Worm (Caenorhabditis elegans) whole organism, young adult: ENCODE data around the gene F28H6.6.

Experiments
- B0261.1 ChIP-seq: sonication (generic microtip); optimal IDR thresholded peaks from 2 replicates; lab custom pipeline; 2016; ENCODE audit warnings: mild to moderate bottlenecking, missing genetic modification characterization, moderate library complexity, missing compliant biosample characterization
- T07F8.4 ChIP-seq: sonication (generic microtip); optimal IDR thresholded peaks from 2 replicates; lab custom pipeline; 2016; ENCODE audit warnings: mild to moderate bottlenecking, missing genetic modification characterization, moderate library complexity, missing compliant biosample characterization
- Y67H2A.10 ChIP-seq: fragments of 200-800 bp; sonication (Bioruptor generic); conservative IDR thresholded peaks from 2 replicates; pipeline ENCODE4 v1.3.6; 2022; ENCODE audit warnings: missing genetic modification reagents, missing genetic modification characterization, missing compliant biosample characterization
- ama-1 ChIP-seq, 3 experiments: fragments of 150-350 bp in 1 of 3; sonication (generic microtip) in 2 of 3; optimal IDR thresholded peaks; 2 replicates each; lab custom pipeline; 2014 to 2018; ENCODE audit warnings: missing biosample characterization in 2 of 3, missing genetic modification characterization in 2 of 3, missing genetic modification reagents in 2 of 3
- attf-6 ChIP-seq: fragments of 200-800 bp; sonication (Bioruptor generic); IDR thresholded peaks from 2 replicates; pipeline ENCODE4 v1.3.6; 2022; ENCODE audit warnings: missing genetic modification reagents, missing genetic modification characterization, missing compliant biosample characterization
- fkh-3 ChIP-seq: sonication (generic microtip); optimal IDR thresholded peaks from 2 replicates; lab custom pipeline; 2016; ENCODE audit warnings: mild to moderate bottlenecking, missing genetic modification characterization, missing compliant biosample characterization
- hlh-26 ChIP-seq: fragments of 200-800 bp; sonication (Bioruptor generic); conservative IDR thresholded peaks from 2 replicates; pipeline ENCODE4 v1.3.6; 2022; ENCODE audit warnings: missing genetic modification reagents, missing genetic modification characterization, missing compliant biosample characterization
- nhr-90 ChIP-seq: sonication (generic microtip); optimal IDR thresholded peaks from 2 replicates; lab custom pipeline; 2016; ENCODE audit warnings: missing genotype, mild to moderate bottlenecking, missing genetic modification characterization, missing compliant biosample characterization
- sea-2 ChIP-seq: fragments of 200-800 bp; sonication (Bioruptor generic); IDR thresholded peaks from 2 replicates; pipeline ENCODE4 v1.3.6; 2022; ENCODE audit warnings: missing genetic modification characterization, missing compliant biosample characterization
- snpc-3.4 ChIP-seq: sonication (generic microtip); optimal IDR thresholded peaks from 2 replicates; lab custom pipeline; 2017; ENCODE audit warnings: missing genetic modification characterization, mild to moderate bottlenecking, missing compliant biosample characterization, antibody characterized with exemption, moderate library complexity, missing genotype, missing genetic modification reagents
- snpc-4 ChIP-seq, 5 experiments: fragments of 150-350 bp in 1 of 5; sonication (generic microtip) in 4 of 5; optimal IDR thresholded peaks; 2 replicates each; lab custom pipeline; 2014 to 2018; ENCODE audit warnings: missing genetic modification characterization in 5 of 5, missing biosample characterization in 3 of 5, antibody characterized with exemption in 2 of 5, mild to moderate bottlenecking in 2 of 5, missing compliant biosample characterization in 2 of 5, missing genotype in 2 of 5, moderate library complexity in 2 of 5, missing genetic modification reagents in 1 of 5
- somi-1 ChIP-seq: fragments of 200-800 bp; sonication (Bioruptor generic); optimal IDR thresholded peaks from 2 replicates; lab custom pipeline; 2018; ENCODE audit warnings: mild to moderate bottlenecking, missing genetic modification characterization, missing compliant biosample characterization
- zim-3 ChIP-seq: sonication (generic microtip); optimal IDR thresholded peaks from 2 replicates; lab custom pipeline; 2017; ENCODE audit warnings: mild to moderate bottlenecking, missing genetic modification characterization, moderate library complexity, missing compliant biosample characterization
- ztf-28 ChIP-seq: fragments of 200-800 bp; sonication (Bioruptor generic); IDR thresholded peaks from 2 replicates; pipeline ENCODE4 v1.3.6; 2022; ENCODE audit warnings: missing genetic modification reagents, missing genetic modification characterization, missing compliant biosample characterization

- TF ChIP-seq snpc-4 (GFP tag; optimal IDR thresholded peaks at IDR 0.05; lab: Kevin White, UChicago), result no peak
- peak in 1 of 4 experiments; percentile 65 for TF ChIP-seq snpc-4 (tag; optimal IDR thresholded peaks at IDR 0.05; lab: Kevin White, UChicago)
- TF ChIP-seq attf-6 (GFP tag; lab: Robert Waterston, UW), result no peak
- no peak for TF ChIP-seq nhr-90 (tag; lab: Kevin White, UChicago)
- TF ChIP-seq snpc-3.4, result no peak
- TF ChIP-seq Y67H2A.10 (GFP tag; lab: Robert Waterston, UW), result no peak
- TF ChIP-seq T07F8.4 (tag; lab: Kevin White, UChicago), result no peak
- TF ChIP-seq sea-2 (GFP tag; lab: Robert Waterston, UW), result no peak
- no peak for TF ChIP-seq zim-3 (tag; lab: Kevin White, UChicago)
- no peak for TF ChIP-seq ztf-28
- TF ChIP-seq ama-1 (optimal IDR thresholded peaks at IDR 0.05; lab: Kevin White, UChicago), result no peak
- no peak for TF ChIP-seq ama-1 (GFP tag; optimal IDR thresholded peaks at IDR 0.05; lab: Kevin White, UChicago)
- TF ChIP-seq fkh-3, result no peak
- no peak for TF ChIP-seq hlh-26 (GFP tag; lab: Robert Waterston, UW)
- TF ChIP-seq somi-1, result no peak
- no peak for TF ChIP-seq B0261.1
These were observed 6.9 kb downstream of the F28H6.6 start for ce11 chrX:14118762-14119161.
